Worm (Caenorhabditis elegans): ENCODE data around the gene bgnt-1.2.

bgnt-1.2 gene

DNA sequence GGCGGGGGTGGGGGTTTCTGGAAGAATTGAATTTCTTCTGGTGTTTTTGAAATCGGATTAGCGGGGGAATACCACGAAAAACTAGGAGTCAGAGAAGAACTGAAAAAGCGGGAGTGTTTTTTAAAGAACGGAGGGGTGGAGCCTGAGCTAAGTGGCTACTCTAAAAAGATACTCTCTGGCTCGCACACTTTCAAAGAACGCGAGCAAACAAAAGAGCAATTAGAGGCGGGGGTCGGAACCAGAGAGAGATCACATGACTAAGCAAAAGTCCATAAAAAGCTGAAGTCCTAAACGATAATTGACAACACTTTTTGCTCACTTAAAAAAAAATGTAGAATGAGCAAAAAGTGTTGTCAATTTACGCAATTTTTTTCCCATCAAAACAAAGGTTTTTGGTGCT lies 15.9 kb upstream of the bgnt-1.2 start:
- no peak for TF ChIP-seq elt-2 (tag; optimal IDR thresholded peaks at IDR 0.05)
- peak; percentile 92 for TF ChIP-seq lin-14 (GFP tag; optimal IDR thresholded peaks at IDR 0.05)
- peak; percentile 47 for TF ChIP-seq tbx-2 (tag; optimal IDR thresholded peaks at IDR 0.05)
- TF ChIP-seq fkh-8 (tag; optimal IDR thresholded peaks at IDR 0.05): peak; percentile 25
- no peak for TF ChIP-seq pag-3 (tag; optimal IDR thresholded peaks at IDR 0.05; ENCODE audit: borderline replicate concordance, insufficient read depth)
- no peak for TF ChIP-seq sptf-1 (tag; optimal IDR thresholded peaks at IDR 0.05)
- peak; percentile 26 for TF ChIP-seq unc-86 (tag; optimal IDR thresholded peaks at IDR 0.05)
- peak; percentile 26 for TF ChIP-seq nhr-19 (GFP tag; conservative IDR thresholded peaks at IDR 0.05)
- TF ChIP-seq C04F5.9 (tag; optimal IDR thresholded peaks at IDR 0.05): no peak
- TF ChIP-seq ceh-82 (tag; optimal IDR thresholded peaks at IDR 0.05): peak in 1 of 3 experiments; percentile 8
- peak; percentile 51 for TF ChIP-seq nhr-71 (tag; optimal IDR thresholded peaks at IDR 0.05)
- no peak for TF ChIP-seq skn-1 (tag; optimal IDR thresholded peaks at IDR 0.05)
- no peak for TF ChIP-seq nhr-77 (tag; optimal IDR thresholded peaks at IDR 0.05)
- peak; percentile 9 to 18 for TF ChIP-seq lsy-2 (tag; optimal IDR thresholded peaks at IDR 0.05)
- TF ChIP-seq rnt-1 (tag; optimal IDR thresholded peaks at IDR 0.05): peak; percentile 10
- TF ChIP-seq xbp-1 (tag; optimal IDR thresholded peaks at IDR 0.05): no peak
- TF ChIP-seq blmp-1 (tag; optimal IDR thresholded peaks at IDR 0.05): no peak
- TF ChIP-seq dsc-1 (tag; optimal IDR thresholded peaks at IDR 0.05): peak; percentile 12
- TF ChIP-seq nhr-47 (tag; optimal IDR thresholded peaks at IDR 0.05): peak; percentile 30
- TF ChIP-seq dpl-1 (GFP tag; optimal IDR thresholded peaks at IDR 0.05): peak in 1 of 3 experiments; percentile 7
- TF ChIP-seq ztf-11 (tag; optimal IDR thresholded peaks at IDR 0.05): no peak
- no peak for TF ChIP-seq unc-98 (GFP tag; IDR thresholded peaks at IDR 0.05)
- no peak for TF ChIP-seq snpc-4 (tag; optimal IDR thresholded peaks at IDR 0.05)

DNA sequence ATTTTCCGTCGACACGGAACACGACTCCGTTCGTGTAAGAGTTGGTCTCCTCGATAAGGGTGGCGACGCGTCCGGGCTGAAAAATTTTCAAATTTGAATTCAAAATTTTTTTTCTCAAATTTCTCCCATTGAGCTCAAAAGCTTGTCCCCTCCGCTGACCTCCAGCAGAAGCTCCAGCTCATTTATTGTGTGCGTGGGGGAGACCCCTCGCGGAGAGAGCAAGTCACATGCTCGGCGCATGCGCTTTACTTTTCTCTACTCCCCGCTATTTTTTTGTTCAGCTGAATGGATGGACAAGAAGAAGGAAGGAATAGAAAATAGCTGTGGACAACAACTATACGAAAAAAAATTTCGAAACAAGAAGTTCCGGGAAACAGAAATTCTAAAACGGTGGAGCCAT lies 15.0 kb upstream of the bgnt-1.2 start:
- peak; percentile 64 for TF ChIP-seq nhr-20 (tag; optimal IDR thresholded peaks at IDR 0.05)
- TF ChIP-seq lin-13 (GFP tag; optimal IDR thresholded peaks at IDR 0.05): peak; percentile 36
- TF ChIP-seq swsn-7 (tag; optimal IDR thresholded peaks at IDR 0.05): peak; percentile 61
- TF ChIP-seq irx-1 (tag; optimal IDR thresholded peaks at IDR 0.05): peak; percentile 53
- TF ChIP-seq unc-86 (tag; optimal IDR thresholded peaks at IDR 0.05): peak; percentile 91
- TF ChIP-seq aha-1 (tag; optimal IDR thresholded peaks at IDR 0.05): no peak
- peak in 1 of 2 experiments; percentile 69 for TF ChIP-seq mdl-1 (tag; optimal IDR thresholded peaks at IDR 0.05)
- TF ChIP-seq F16B12.6 (tag; optimal IDR thresholded peaks at IDR 0.05): no peak
- TF ChIP-seq dsc-1 (tag; optimal IDR thresholded peaks at IDR 0.05): peak; percentile 64
- no peak for TF ChIP-seq ceh-88 (GFP tag; IDR thresholded peaks at IDR 0.05)
- TF ChIP-seq C34B4.2 (tag; optimal IDR thresholded peaks at IDR 0.05): no peak
- peak; percentile 70 for TF ChIP-seq egl-13 (tag; optimal IDR thresholded peaks at IDR 0.05)
- peak; percentile 70 for TF ChIP-seq snu-23 (GFP tag; optimal IDR thresholded peaks at IDR 0.05)
- TF ChIP-seq pax-3 (tag; optimal IDR thresholded peaks at IDR 0.05): peak; percentile 1
- TF ChIP-seq lir-3 (tag; optimal IDR thresholded peaks at IDR 0.05; ENCODE audit: poor library complexity): peak; percentile 22
- peak; percentile 44; the same call in 1 of the 2 replicates for TF ChIP-seq mab-9 (GFP tag; IDR thresholded peaks at IDR 0.05)
- TF ChIP-seq dpl-1 (GFP tag; optimal IDR thresholded peaks at IDR 0.05): peak in 1 of 3 experiments; percentile 49
- peak; percentile 84 for TF ChIP-seq nhr-71 (tag; optimal IDR thresholded peaks at IDR 0.05)
- peak; percentile 26 for TF ChIP-seq zag-1 (tag; optimal IDR thresholded peaks at IDR 0.05)
- no peak for TF ChIP-seq elt-2 (tag; optimal IDR thresholded peaks at IDR 0.05)
- TF ChIP-seq skn-1 (tag; optimal IDR thresholded peaks at IDR 0.05): peak; percentile 53
- TF ChIP-seq rnt-1 (tag; optimal IDR thresholded peaks at IDR 0.05): peak; percentile 64
- TF ChIP-seq unc-30 (tag; optimal IDR thresholded peaks at IDR 0.05): no peak
- no peak for TF ChIP-seq grh-1 (GFP tag; IDR thresholded peaks at IDR 0.05)
- TF ChIP-seq lsy-2 (tag; optimal IDR thresholded peaks at IDR 0.05): peak; percentile 60 to 72
- TF ChIP-seq ceh-82 (tag; optimal IDR thresholded peaks at IDR 0.05): peak; percentile 40 to 85 (median 61)
- peak; percentile 76 for TF ChIP-seq fkh-10 (GFP tag; optimal IDR thresholded peaks at IDR 0.05)
- peak; percentile 99 for TF ChIP-seq lin-14 (GFP tag; optimal IDR thresholded peaks at IDR 0.05)
- peak; percentile 26 to 48 for TF ChIP-seq lin-35 (GFP tag; optimal IDR thresholded peaks at IDR 0.05)
- peak; percentile 19 for TF ChIP-seq mef-2 (tag; optimal IDR thresholded peaks at IDR 0.05)
- peak; percentile 2 for TF ChIP-seq snpc-4 (tag; optimal IDR thresholded peaks at IDR 0.05)
- peak; percentile 76 for TF ChIP-seq tbx-2 (tag; optimal IDR thresholded peaks at IDR 0.05)
- TF ChIP-seq sptf-1 (tag; optimal IDR thresholded peaks at IDR 0.05): no peak
- peak; percentile 86 for TF ChIP-seq fkh-8 (tag; optimal IDR thresholded peaks at IDR 0.05)
- peak; percentile 2 for TF ChIP-seq jun-1 (tag; optimal IDR thresholded peaks at IDR 0.05)
- peak; percentile 35 to 44 for TF ChIP-seq efl-1 (optimal IDR thresholded peaks at IDR 0.05)
- peak in 1 of 2 experiments; percentile 50 for TF ChIP-seq efl-1 (GFP tag; optimal IDR thresholded peaks at IDR 0.05 in 1 of 2)
- TF ChIP-seq zip-4 (GFP tag; optimal IDR thresholded peaks at IDR 0.05): no peak
- TF ChIP-seq aly-2 (tag; optimal IDR thresholded peaks at IDR 0.05): no peak
- peak; percentile 36 for TF ChIP-seq C16A3.4 (tag; optimal IDR thresholded peaks at IDR 0.05)
- peak; percentile 75 for TF ChIP-seq nhr-47 (tag; optimal IDR thresholded peaks at IDR 0.05)
